Worm (Caenorhabditis elegans): Measurements from ENCODE around the gene W02F12.2.

- TF ChIP-seq unc-62 (GFP tag; optimal IDR thresholded peaks at IDR 0.05), result no peak
- TF ChIP-seq nhr-11 (tag; optimal IDR thresholded peaks at IDR 0.05), result no peak
- no peak for TF ChIP-seq zip-4 (GFP tag; optimal IDR thresholded peaks at IDR 0.05)
- TF ChIP-seq skn-1 (tag; optimal IDR thresholded peaks at IDR 0.05), result no peak
- TF ChIP-seq nhr-77 (tag; optimal IDR thresholded peaks at IDR 0.05), result no peak
- TF ChIP-seq blmp-1 (tag; optimal IDR thresholded peaks at IDR 0.05), result no peak
- no peak for TF ChIP-seq mep-1 (tag; optimal IDR thresholded peaks at IDR 0.05)
- TF ChIP-seq lin-15B (tag; optimal IDR thresholded peaks at IDR 0.05), result no peak
- no peak for TF ChIP-seq fos-1 (tag; optimal IDR thresholded peaks at IDR 0.05)
- no peak for TF ChIP-seq elt-3 (tag; optimal IDR thresholded peaks at IDR 0.05)
These were observed 35.5 kb upstream of the W02F12.2 start, which contains the start of gene grl-8 for ce11 chrV:6732995-6733394.

Data from whole organism, L1 larva.